Worm (Caenorhabditis elegans) whole organism, L4/young adult: ENCODE results near the gene cul-4.

Experiments used
- W03F9.2 ChIP-seq: fragments of 150-350 bp; optimal IDR thresholded peaks from 2 replicates; lab custom pipeline; 2014; ENCODE audit warnings: missing biosample characterization, missing genetic modification characterization
- dao-5 ChIP-seq: sonication (generic microtip); optimal IDR thresholded peaks from 2 replicates; lab custom pipeline; 2016; ENCODE audit warnings: missing genotype, missing genetic modification characterization, moderate library complexity, missing compliant biosample characterization
- him-1 ChIP-seq: sonication (generic microtip); optimal IDR thresholded peaks from 2 replicates; lab custom pipeline; 2016; ENCODE audit warnings: missing genotype, missing genetic modification reagents, missing genetic modification characterization, missing compliant biosample characterization

Gene cul-4

DNA sequence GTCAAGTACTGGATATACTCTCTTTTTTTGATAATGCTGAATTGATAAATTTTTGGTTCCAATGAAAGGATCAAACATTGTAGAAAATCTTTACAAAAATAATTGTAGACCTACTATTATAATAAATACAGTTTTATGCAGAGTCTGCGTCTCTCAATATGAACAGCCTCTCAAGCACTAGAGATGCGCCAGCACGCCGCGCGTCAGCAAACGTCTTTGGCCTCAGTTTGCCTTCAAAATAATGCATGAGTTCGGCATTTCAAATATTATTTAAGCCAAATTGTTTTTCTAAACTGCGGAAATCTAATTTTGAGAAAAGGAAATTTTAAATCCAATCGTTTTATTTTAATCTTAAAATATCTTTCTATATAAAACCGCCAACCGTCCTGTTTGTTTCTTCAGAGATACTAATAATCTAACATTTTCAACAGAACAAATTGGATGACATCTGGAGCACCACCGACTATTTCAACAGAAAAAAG is at the start of gene cul-4:
TSS of gene cul-4 (plus strand) at position 432 of the 482 bp plus-strand sequence.
- TF ChIP-seq W03F9.2 (tag; lab: Kevin White, UChicago) (peak; percentile 82), dao-5 (tag; lab: Kevin White, UChicago) (no peak)

DNA sequence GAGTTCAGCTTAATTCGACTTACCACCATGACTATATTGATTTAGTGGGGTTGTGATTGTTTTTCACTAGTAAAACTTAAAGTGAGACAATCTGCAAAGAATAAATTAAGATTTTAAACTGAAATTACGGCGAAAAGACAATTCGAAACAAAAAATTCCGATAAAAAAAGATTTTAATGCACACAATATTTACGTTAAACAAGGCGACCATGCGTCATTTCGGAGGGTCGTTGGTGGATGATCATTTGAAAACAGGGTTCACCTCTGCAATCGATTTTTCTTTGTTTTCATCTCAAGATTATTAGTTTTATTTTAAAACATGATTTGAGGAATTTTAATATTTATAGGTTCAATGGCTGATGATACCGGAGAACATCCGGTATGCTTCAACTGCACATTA is 48.8 kb upstream of the cul-4 start, which contains the start of gene lsm-4:
TSS of gene lsm-4 (minus strand) at position 91 of the 400 bp plus-strand sequence.
- TF ChIP-seq him-1 (no peak), W03F9.2 (tag; lab: Kevin White, UChicago) (no peak), dao-5 (tag; lab: Kevin White, UChicago) (no peak)

- TF ChIP-seq dao-5 (tag; lab: Kevin White, UChicago) (no peak), him-1 (no peak), W03F9.2 (tag; lab: Kevin White, UChicago) (no peak)
Observed at ce11 chrII:7255614-7256162, 46.2 kb upstream of the cul-4 start, which contains the start of gene F32A5.8. TSS of gene F32A5.8 (plus strand) at chrII:7256112.

DNA sequence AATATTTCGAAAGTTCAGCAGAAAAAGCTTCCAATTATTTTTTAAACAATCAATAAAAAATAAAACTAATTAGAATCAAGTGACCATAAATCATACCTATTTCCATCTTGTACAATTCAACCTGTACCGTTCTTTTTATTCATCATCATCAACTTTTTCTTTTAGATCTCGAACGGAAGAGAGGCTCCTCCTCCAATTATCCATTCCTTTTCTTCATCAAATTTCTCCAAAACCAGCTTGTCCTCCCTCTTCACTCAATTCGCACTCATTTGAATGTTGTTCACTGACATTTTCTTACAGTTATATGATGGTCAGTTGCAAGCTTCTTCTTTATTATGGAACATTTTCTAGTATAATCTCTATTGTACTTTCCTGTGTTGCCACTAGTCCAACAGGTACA is 40.0 kb upstream of the cul-4 start, which contains the start of gene C30G12.4:
TSS of gene C30G12.4 (plus strand) at position 301 of the 400 bp plus-strand sequence.
- TF ChIP-seq dao-5 (tag; lab: Kevin White, UChicago) (no peak), W03F9.2 (tag; lab: Kevin White, UChicago) (no peak), him-1 (no peak)

DNA sequence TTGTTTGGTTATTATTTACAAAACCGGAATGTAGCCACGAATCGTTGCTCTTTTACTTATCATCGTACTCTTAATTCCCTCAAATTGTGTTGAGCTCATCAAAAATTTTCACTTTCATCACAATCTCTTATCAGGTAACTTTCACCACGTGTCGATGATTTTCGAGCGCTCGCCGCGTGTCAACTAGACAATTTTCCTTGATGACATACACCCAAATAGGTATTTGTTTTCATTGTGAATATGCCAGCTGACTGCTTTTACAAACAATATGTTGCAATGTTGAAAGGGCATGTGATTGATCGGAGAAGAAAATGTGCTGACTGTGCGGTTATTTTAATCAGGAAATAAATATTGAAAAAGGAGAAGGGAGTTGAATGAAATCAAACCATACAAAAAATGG is 37.2 kb upstream of the cul-4 start:
- no peak for TF ChIP-seq him-1
- TF ChIP-seq W03F9.2 (tag; lab: Kevin White, UChicago) = no peak
- no peak for TF ChIP-seq dao-5 (tag; lab: Kevin White, UChicago)

DNA sequence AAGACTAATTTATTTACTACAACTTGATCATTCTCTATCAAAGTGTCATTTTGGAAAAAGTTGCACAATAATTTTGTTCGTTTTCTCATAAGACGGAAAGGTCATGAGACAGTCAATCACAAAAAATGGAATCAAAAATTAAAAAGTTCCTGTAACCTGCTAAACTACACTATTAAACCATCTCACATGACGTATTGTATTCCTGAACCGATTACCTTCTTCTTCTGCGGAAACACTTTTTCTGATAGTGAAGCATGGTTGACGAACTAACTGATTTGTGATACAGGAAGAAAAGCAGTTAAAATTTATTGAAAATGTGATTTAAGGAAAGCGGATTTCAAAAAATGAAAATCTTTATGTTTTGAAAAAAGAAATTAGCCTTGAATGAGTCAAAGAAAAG is 32.1 kb upstream of the cul-4 start:
- no peak for TF ChIP-seq him-1
- no peak for TF ChIP-seq dao-5 (tag; lab: Kevin White, UChicago)
- no peak for TF ChIP-seq W03F9.2 (tag; lab: Kevin White, UChicago)

DNA sequence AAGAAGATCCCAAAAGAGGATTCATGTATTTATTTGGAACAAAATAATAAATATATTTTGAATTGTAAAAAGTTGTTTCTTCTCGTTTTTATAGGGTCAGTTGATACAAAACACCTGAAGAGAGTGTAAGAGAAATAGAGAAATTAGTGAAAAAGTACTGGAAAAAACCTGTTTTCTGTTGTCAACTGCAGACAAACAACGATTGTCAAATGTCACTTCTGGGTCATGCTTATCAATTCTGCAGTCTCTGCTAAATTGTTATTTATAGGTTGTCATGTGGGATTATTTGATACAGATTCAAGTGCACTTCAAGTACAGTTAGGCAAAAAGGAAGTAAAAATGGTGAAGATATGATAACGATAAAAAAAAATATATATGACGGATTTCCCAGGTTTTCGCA is 29.4 kb upstream of the cul-4 start:
- TF ChIP-seq him-1 = no peak
- no peak for TF ChIP-seq W03F9.2 (tag; lab: Kevin White, UChicago)
- no peak for TF ChIP-seq dao-5 (tag; lab: Kevin White, UChicago)

ce11 chrII:7273517-7273916 is 28.4 kb upstream of the cul-4 start:
- TF ChIP-seq dao-5 (tag; lab: Kevin White, UChicago) (no peak), him-1 (no peak), W03F9.2 (tag; lab: Kevin White, UChicago) (no peak)

ce11 chrII:7277257-7277656 is 24.6 kb upstream of the cul-4 start:
- TF ChIP-seq him-1 (no peak), W03F9.2 (tag; lab: Kevin White, UChicago) (no peak), dao-5 (tag; lab: Kevin White, UChicago) (no peak)

- TF ChIP-seq him-1 (no peak), W03F9.2 (tag; lab: Kevin White, UChicago) (no peak), dao-5 (tag; lab: Kevin White, UChicago) (no peak)
Observed at ce11 chrII:7277925-7278324, 24.0 kb upstream of the cul-4 start.

DNA sequence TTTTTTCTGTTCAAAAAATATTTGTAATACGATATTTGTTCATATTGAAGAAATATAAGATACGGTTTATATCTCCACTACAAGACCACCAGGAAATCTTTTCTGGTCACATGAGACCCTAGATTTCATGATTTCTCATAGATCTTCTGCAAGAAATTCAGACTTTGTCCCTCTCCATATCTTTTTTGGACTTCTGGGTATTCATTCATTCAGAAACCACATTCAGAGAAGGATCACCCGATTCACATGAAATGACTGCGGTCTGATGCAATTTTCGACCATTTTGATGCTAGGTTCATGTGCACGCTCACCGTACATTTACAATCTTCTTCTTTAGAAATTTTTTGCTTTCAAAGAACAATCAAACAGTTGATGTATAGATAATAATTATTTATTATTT is 22.1 kb upstream of the cul-4 start:
- TF ChIP-seq W03F9.2 (tag; lab: Kevin White, UChicago) (no peak), him-1 (no peak), dao-5 (tag; lab: Kevin White, UChicago) (no peak)

- TF ChIP-seq W03F9.2 (tag; lab: Kevin White, UChicago) = no peak
- no peak for TF ChIP-seq him-1
- TF ChIP-seq dao-5 (tag; lab: Kevin White, UChicago) = no peak
Observed at ce11 chrII:7280584-7280983, 21.3 kb upstream of the cul-4 start.

ce11 chrII:7283063-7283462 is 18.8 kb upstream of the cul-4 start:
- TF ChIP-seq him-1 (no peak), dao-5 (tag; lab: Kevin White, UChicago) (no peak), W03F9.2 (tag; lab: Kevin White, UChicago) (no peak)

DNA sequence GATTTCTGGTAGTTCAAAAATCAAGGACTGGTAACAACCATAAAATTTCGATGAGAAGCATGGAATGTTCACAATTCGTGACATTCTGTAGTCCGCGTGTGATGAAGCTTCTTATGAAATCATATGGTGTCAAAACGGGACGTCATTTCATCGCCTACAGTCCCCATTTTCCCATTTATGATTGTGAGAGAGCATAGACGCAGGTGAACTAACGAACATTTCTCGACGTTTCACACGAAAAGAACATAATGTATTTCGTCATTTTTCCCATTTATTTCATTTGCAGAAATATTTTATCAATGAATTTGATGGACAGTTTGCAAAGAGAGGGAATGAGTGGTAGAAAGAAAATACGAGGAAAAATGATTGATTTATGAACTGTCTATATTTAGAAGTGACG is 14.8 kb upstream of the cul-4 start:
- TF ChIP-seq him-1 (no peak), dao-5 (tag; lab: Kevin White, UChicago) (no peak), W03F9.2 (tag; lab: Kevin White, UChicago) (no peak)

ce11 chrII:7287709-7288108 is 14.2 kb upstream of the cul-4 start:
- TF ChIP-seq him-1 = no peak
- TF ChIP-seq dao-5 (tag; lab: Kevin White, UChicago) = no peak
- TF ChIP-seq W03F9.2 (tag; lab: Kevin White, UChicago) = no peak
